Worm (Caenorhabditis elegans) whole organism, dauer: Measurements from ENCODE around the gene mtm-9.

Experiments
- unc-62 ChIP-seq: sonication (generic microtip); optimal IDR thresholded peaks from 2 replicates; lab custom pipeline; 2017; ENCODE audit warnings: missing biosample characterization, missing genetic modification reagents, missing genetic modification characterization

Gene mtm-9

ce11 chrV:3788538-3788937, 45.2 kb downstream of the mtm-9 start:
- TF ChIP-seq unc-62 (GFP tag; lab: Kevin White, UChicago) = no peak

DNA sequence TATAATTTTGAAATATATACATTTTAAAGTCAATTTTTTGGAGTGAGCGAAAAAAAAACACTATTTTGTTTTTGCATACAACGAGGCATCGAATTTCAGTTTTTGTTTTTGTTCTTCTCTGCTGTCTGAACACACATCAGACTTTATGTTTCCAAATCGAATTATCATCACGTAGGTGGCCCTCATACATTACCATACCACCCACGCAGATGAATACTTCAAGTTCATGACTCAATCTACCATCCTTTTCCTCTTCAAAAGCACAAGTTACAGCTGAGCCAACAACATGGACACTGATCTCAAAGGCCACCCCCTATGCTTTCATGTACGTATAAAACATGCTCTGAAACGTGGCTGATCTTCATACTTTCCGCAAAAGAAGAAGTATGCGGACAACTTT, 46.4 kb downstream of the mtm-9 start, which contains the start of gene R08F11.7:
Gene R08F11.7 (plus strand): TSS at position 301 of the 400 bp plus-strand sequence.
- TF ChIP-seq unc-62 (GFP tag; lab: Kevin White, UChicago) = no peak

DNA sequence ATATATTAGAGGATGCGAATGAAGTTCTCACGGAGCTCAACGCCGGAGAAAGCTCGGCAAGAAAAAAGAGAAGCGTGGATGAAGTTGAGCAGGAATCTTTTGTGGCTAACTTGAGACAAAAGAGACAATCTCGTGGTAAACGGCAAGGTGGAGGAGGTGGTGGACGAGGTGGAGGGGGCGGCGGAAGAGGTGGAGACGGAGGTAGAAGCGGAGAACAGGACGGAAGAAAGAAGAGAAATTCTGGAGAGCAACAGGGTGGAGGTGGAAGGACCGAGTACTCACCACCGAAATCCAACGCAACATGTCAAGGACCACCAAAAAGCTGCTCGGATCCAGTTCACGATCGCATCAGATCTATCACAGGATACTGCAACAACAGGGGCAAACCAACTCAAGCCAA, 47.0 kb downstream of the mtm-9 start:
- TF ChIP-seq unc-62 (GFP tag; lab: Kevin White, UChicago) = no peak
